Worm (Caenorhabditis elegans): ENCODE measurements around the gene T26E4.18.

Gene T26E4.18

ce11 chrV:15766122-15766594, 37.5 kb downstream of the T26E4.18 start, which contains the start of the genes haf-3 and F57A10.2 (continued):
- no peak for TF ChIP-seq Y79H2A.3 (GFP tag; conservative IDR thresholded peaks at IDR 0.05)
- TF ChIP-seq fkh-3 (tag; optimal IDR thresholded peaks at IDR 0.05) = no peak
- TF ChIP-seq dpff-1 (tag; optimal IDR thresholded peaks at IDR 0.05) = no peak
- peak; percentile 38 for TF ChIP-seq madf-10 (tag; optimal IDR thresholded peaks at IDR 0.05)
- peak; percentile 50 for TF ChIP-seq attf-5 (GFP tag; optimal IDR thresholded peaks at IDR 0.05)
- no peak for TF ChIP-seq akir-1 (GFP tag; optimal IDR thresholded peaks at IDR 0.05)
- TF ChIP-seq T07F8.4 (tag; optimal IDR thresholded peaks at IDR 0.05) = no peak
- no peak for TF ChIP-seq sea-2 (GFP tag; IDR thresholded peaks at IDR 0.05)
- TF ChIP-seq atf-7 (tag; optimal IDR thresholded peaks at IDR 0.05) = peak; percentile 55
- no peak for TF ChIP-seq nfya-2 (GFP tag; IDR thresholded peaks at IDR 0.05)
- TF ChIP-seq lag-1 (GFP tag; IDR thresholded peaks at IDR 0.05) = no peak
- TF ChIP-seq hrde-1 (tag; optimal IDR thresholded peaks at IDR 0.05; ENCODE audit: borderline replicate concordance) = no peak
- peak; percentile 90 for TF ChIP-seq rcor-1 (GFP tag; IDR thresholded peaks at IDR 0.05)
- no peak for TF ChIP-seq ceh-79 (tag; optimal IDR thresholded peaks at IDR 0.05)
- TF ChIP-seq F57C9.4 (tag; optimal IDR thresholded peaks at IDR 0.05) = no peak
- TF ChIP-seq hmg-20 (GFP tag; IDR thresholded peaks at IDR 0.05) = peak; percentile 75; the same call in 1 of the 2 replicates
- no peak for TF ChIP-seq unc-130 (GFP tag; optimal IDR thresholded peaks at IDR 0.05)
- no peak for TF ChIP-seq Y67H2A.10 (GFP tag; conservative IDR thresholded peaks at IDR 0.05)
- TF ChIP-seq lin-26 (GFP tag; IDR thresholded peaks at IDR 0.05) = no peak
- no peak for TF ChIP-seq bed-1 (GFP tag; IDR thresholded peaks at IDR 0.05)
- no peak for TF ChIP-seq unc-62 (GFP tag; optimal IDR thresholded peaks at IDR 0.05)
- TF ChIP-seq madf-3 (GFP tag; IDR thresholded peaks at IDR 0.05) = peak; percentile 81; the same call in 1 of the 2 replicates
- TF ChIP-seq Y56A3A.18 (GFP tag; IDR thresholded peaks at IDR 0.05) = peak; percentile 71
- peak; percentile 93 for TF ChIP-seq dox-1 (GFP tag; IDR thresholded peaks at IDR 0.05)
- TF ChIP-seq ztf-25 (GFP tag; IDR thresholded peaks at IDR 0.05) = no peak
- peak; percentile 82 for TF ChIP-seq hsf-1 (GFP tag; IDR thresholded peaks at IDR 0.05)
- peak; percentile 71 for TF ChIP-seq lsl-1 (GFP tag; optimal IDR thresholded peaks at IDR 0.05)
- TF ChIP-seq him-1 (tag; optimal IDR thresholded peaks at IDR 0.05) = peak; percentile 65
- TF ChIP-seq ztf-26 (tag; optimal IDR thresholded peaks at IDR 0.05) = peak; percentile 51
- no peak for TF ChIP-seq ccch-3 (GFP tag; optimal IDR thresholded peaks at IDR 0.05)
- peak; percentile 36 for TF ChIP-seq snpc-4 (GFP tag; optimal IDR thresholded peaks at IDR 0.05)
- peak; percentile 70 to 86 (median 81) for TF ChIP-seq snpc-4 (tag; optimal IDR thresholded peaks at IDR 0.05)
- no peak for TF ChIP-seq sptf-2 (GFP tag; optimal IDR thresholded peaks at IDR 0.05)
- no peak for TF ChIP-seq athp-1 (tag; optimal IDR thresholded peaks at IDR 0.05)
- TF ChIP-seq F52B5.7 (tag; optimal IDR thresholded peaks at IDR 0.05) = no peak
- TF ChIP-seq xnd-1 (tag; optimal IDR thresholded peaks at IDR 0.05) = peak; percentile 56
- no peak for TF ChIP-seq egl-18 (GFP tag; IDR thresholded peaks at IDR 0.05)
- TF ChIP-seq ekl-4 (GFP tag; IDR thresholded peaks at IDR 0.05) = peak; percentile 82
- no peak for TF ChIP-seq tbx-9 (tag; optimal IDR thresholded peaks at IDR 0.05; ENCODE audit: borderline replicate concordance)
- peak; percentile 99 for TF ChIP-seq lin-54 (GFP tag; optimal IDR thresholded peaks at IDR 0.05)
- peak; percentile 71 for TF ChIP-seq snpc-1.3 (tag; optimal IDR thresholded peaks at IDR 0.05; ENCODE audit: insufficient read depth)
- peak; percentile 67 for TF ChIP-seq ceh-91 (GFP tag; IDR thresholded peaks at IDR 0.05)
- no peak for TF ChIP-seq nhr-120 (GFP tag; IDR thresholded peaks at IDR 0.05)
- no peak for TF ChIP-seq ztf-22 (GFP tag; optimal IDR thresholded peaks at IDR 0.05)
- TF ChIP-seq tlf-1 (GFP tag; optimal IDR thresholded peaks at IDR 0.05) = peak; percentile 88
- TF ChIP-seq attf-3 (GFP tag; conservative IDR thresholded peaks at IDR 0.05) = peak; percentile 70
- TF ChIP-seq mel-28 (tag; optimal IDR thresholded peaks at IDR 0.05; ENCODE audit: borderline replicate concordance) = no peak
- TF ChIP-seq ceh-27 (GFP tag; optimal IDR thresholded peaks at IDR 0.05) = peak; percentile 65
- TF ChIP-seq B0035.1 (tag; optimal IDR thresholded peaks at IDR 0.05) = no peak

Measured in whole organism, young adult.